Worm (Caenorhabditis elegans) whole organism, early embryonic: ENCODE measurements around the gene srr-10.

ENCODE experiments used
- B0310.2 ChIP-seq: sonication (generic microtip); optimal IDR thresholded peaks from 2 replicates; lab custom pipeline; 2016; ENCODE audit warnings: mild to moderate bottlenecking, missing genetic modification characterization, missing compliant biosample characterization
- aly-1 ChIP-seq: sonication (generic microtip); optimal IDR thresholded peaks from 2 replicates; lab custom pipeline; 2016; ENCODE audit warnings: missing genetic modification characterization, missing compliant biosample characterization
- ama-1 ChIP-seq: fragments of 150-350 bp; optimal IDR thresholded peaks from 2 replicates; lab custom pipeline; 2014
- flt-1 ChIP-seq: fragments of 200-800 bp; sonication (Bioruptor generic); IDR thresholded peaks from 2 replicates; pipeline ENCODE4 v1.3.6; 2022; ENCODE audit warnings: missing genetic modification characterization, missing compliant biosample characterization
- sea-1 ChIP-seq: fragments of 200-800 bp; sonication (Bioruptor generic); conservative IDR thresholded peaks from 2 replicates; pipeline ENCODE4 v1.3.6; 2022; ENCODE audit warnings: missing genetic modification characterization, missing compliant biosample characterization
- tbx-11 ChIP-seq: fragments of 200-800 bp; sonication (Bioruptor generic); IDR thresholded peaks from 2 replicates; pipeline ENCODE4 v1.3.6; 2022; ENCODE audit warnings: missing genetic modification characterization, missing compliant biosample characterization
- tbx-37 ChIP-seq: fragments of 200-800 bp; sonication (Bioruptor generic); conservative IDR thresholded peaks from 2 replicates; pipeline ENCODE4 v1.3.6; 2022; ENCODE audit warnings: missing genetic modification reagents, missing genetic modification characterization, missing compliant biosample characterization
- tra-4 ChIP-seq: sonication (generic microtip); optimal IDR thresholded peaks from 2 replicates; lab custom pipeline; 2017; ENCODE audit warnings: missing genetic modification characterization, missing compliant biosample characterization

ce11 chrV:7726202-7726601, 9.2 kb upstream of the srr-10 start:
- no peak for TF ChIP-seq ama-1 (lab: Kevin White, UChicago)
- TF ChIP-seq flt-1: no peak
- no peak for TF ChIP-seq B0310.2 (tag; lab: Kevin White, UChicago)
- TF ChIP-seq tbx-11 (GFP tag; lab: Robert Waterston, UW): no peak
- no peak for TF ChIP-seq aly-1 (tag; lab: Kevin White, UChicago)
- TF ChIP-seq tra-4: no peak
- no peak for TF ChIP-seq tbx-37 (GFP tag; lab: Robert Waterston, UW)
- no peak for TF ChIP-seq sea-1
